Fruit fly (Drosophila melanogaster) whole organism, prepupa: ENCODE results near the gene Cyp4d21.
A peak's percentile ranks its signal among the peaks of the same experiment; 100 is the strongest.

Source experiments
- CG10631 ChIP-seq: fragments of 200-800 bp; sonication (Bioruptor generic); optimal IDR thresholded peaks from 2 replicates; lab custom pipeline; 2016; ENCODE audit warnings: missing biosample characterization, missing genetic modification characterization
- CG10669 ChIP-seq: fragments of 200-800 bp; sonication (Bioruptor generic); optimal IDR thresholded peaks from 3 replicates; lab custom pipeline; 2018; ENCODE audit warnings: missing biosample characterization, mild to moderate bottlenecking, missing genetic modification characterization, moderate library complexity
- CG11294 ChIP-seq: fragments of 200-800 bp; sonication (Bioruptor generic); IDR thresholded peaks from 2 replicates; pipeline ENCODE4 v1.3.6; 2022; ENCODE audit warnings: missing biosample characterization, missing genetic modification characterization
- CG11762 ChIP-seq: fragments of 200-800 bp; sonication (Bioruptor generic); optimal IDR thresholded peaks from 3 replicates; lab custom pipeline; 2016; ENCODE audit warnings: missing biosample characterization, missing genetic modification characterization; ENCODE audit not compliant: insufficient read depth
- CG15336 ChIP-seq: fragments of 200-800 bp; sonication (Bioruptor generic); IDR thresholded peaks from 2 replicates; pipeline ENCODE4 v1.3.6; 2022; ENCODE audit warnings: missing biosample characterization, missing genetic modification characterization
- CG1621 ChIP-seq: fragments of 200-800 bp; sonication (Bioruptor generic); optimal IDR thresholded peaks from 3 replicates; lab custom pipeline; 2018; ENCODE audit warnings: missing biosample characterization, mild to moderate bottlenecking, missing genetic modification characterization
- CG16779 ChIP-seq: fragments of 200-800 bp; sonication (Bioruptor generic); optimal IDR thresholded peaks from 3 replicates; lab custom pipeline; 2017; ENCODE audit warnings: missing biosample characterization, mild to moderate bottlenecking, missing genetic modification characterization
- CG31627 ChIP-seq: fragments of 200-800 bp; sonication (Bioruptor generic); optimal IDR thresholded peaks from 3 replicates; lab custom pipeline; 2016; ENCODE audit warnings: missing biosample characterization, missing genetic modification characterization
- CG32006 ChIP-seq: fragments of 200-800 bp; sonication (Bioruptor generic); optimal IDR thresholded peaks from 3 replicates; lab custom pipeline; 2017; ENCODE audit warnings: missing biosample characterization, mild to moderate bottlenecking, missing genetic modification characterization
- CG34406 ChIP-seq: fragments of 200-800 bp; sonication (Bioruptor generic); optimal IDR thresholded peaks from 3 replicates; lab custom pipeline; 2016; ENCODE audit warnings: missing biosample characterization, missing genetic modification characterization
- CG3919 ChIP-seq: fragments of 200-800 bp; sonication (Bioruptor generic); optimal IDR thresholded peaks from 3 replicates; lab custom pipeline; 2016; ENCODE audit warnings: missing biosample characterization, missing genetic modification characterization
- CG6163 ChIP-seq: fragments of 200-800 bp; sonication (Bioruptor generic); IDR thresholded peaks from 3 replicates; pipeline ENCODE4 v1.3.6; 2022; ENCODE audit warnings: missing biosample characterization, missing genetic modification characterization
- CG6792 ChIP-seq: fragments of 200-800 bp; sonication (Bioruptor generic); optimal IDR thresholded peaks from 3 replicates; lab custom pipeline; 2016; ENCODE audit warnings: missing biosample characterization, missing genetic modification characterization
- CG6854 ChIP-seq: fragments of 200-800 bp; sonication (Bioruptor generic); optimal IDR thresholded peaks from 2 replicates; lab custom pipeline; 2017; ENCODE audit warnings: missing biosample characterization, mild to moderate bottlenecking, missing genetic modification characterization
- CG7368 ChIP-seq: fragments of 200-800 bp; sonication (Bioruptor generic); optimal IDR thresholded peaks from 3 replicates; lab custom pipeline; 2016; ENCODE audit warnings: missing biosample characterization, missing genetic modification characterization
- CG8119 ChIP-seq: fragments of 200-800 bp; sonication (Bioruptor generic); IDR thresholded peaks from 3 replicates; pipeline ENCODE4 v1.3.6; 2022; ENCODE audit warnings: missing biosample characterization, missing genetic modification characterization
- CG8319 ChIP-seq: fragments of 200-800 bp; sonication (Bioruptor generic); optimal IDR thresholded peaks from 3 replicates; lab custom pipeline; 2016; ENCODE audit warnings: missing biosample characterization, missing genetic modification characterization
- CG8632 ChIP-seq: fragments of 200-800 bp; sonication (Bioruptor generic); optimal IDR thresholded peaks from 3 replicates; lab custom pipeline; 2016; ENCODE audit warnings: missing biosample characterization, missing genetic modification characterization
- CG9139 ChIP-seq: fragments of 200-800 bp; sonication (Bioruptor generic); optimal IDR thresholded peaks from 3 replicates; lab custom pipeline; 2017; ENCODE audit warnings: missing biosample characterization, mild to moderate bottlenecking, missing genetic modification characterization
- Eip75B ChIP-seq: fragments of 200-800 bp; sonication (Bioruptor generic); optimal IDR thresholded peaks from 3 replicates; lab custom pipeline; 2016; ENCODE audit warnings: missing biosample characterization, missing genetic modification characterization
- Eip93F ChIP-seq: fragments of 200-800 bp; sonication (Bioruptor generic); optimal IDR thresholded peaks from 2 replicates; lab custom pipeline; 2016; ENCODE audit warnings: missing biosample characterization, mild to moderate bottlenecking, missing genetic modification characterization
- Ets21C ChIP-seq: fragments of 200-800 bp; sonication (Bioruptor generic); optimal IDR thresholded peaks from 3 replicates; lab custom pipeline; 2016; ENCODE audit warnings: missing biosample characterization, missing genetic modification characterization
- Ets96B ChIP-seq: fragments of 200-800 bp; optimal IDR thresholded peaks from 2 replicates; lab custom pipeline; 2019; ENCODE audit warnings: missing biosample characterization, mild to moderate bottlenecking, missing genetic modification characterization, moderate library complexity
- Gug ChIP-seq: fragments of 200-800 bp; sonication (Bioruptor generic); IDR thresholded peaks from 2 replicates; pipeline ENCODE4 v1.3.6; 2022; ENCODE audit warnings: missing biosample characterization, missing genetic modification characterization
- Hr38 ChIP-seq: sonication (Bioruptor generic); optimal IDR thresholded peaks from 2 replicates; lab custom pipeline; 2016; ENCODE audit warnings: missing biosample characterization, missing genetic modification characterization
- Hr39 ChIP-seq: fragments of 200-800 bp; sonication (Bioruptor generic); optimal IDR thresholded peaks from 2 replicates; lab custom pipeline; 2016; ENCODE audit warnings: missing biosample characterization, missing genetic modification characterization
- Hr4 ChIP-seq: fragments of 200-800 bp; sonication (Bioruptor generic); optimal IDR thresholded peaks from 3 replicates; lab custom pipeline; 2016; ENCODE audit warnings: missing biosample characterization, missing genetic modification characterization
- Lpt ChIP-seq: fragments of 200-800 bp; sonication (Bioruptor generic); optimal IDR thresholded peaks from 3 replicates; lab custom pipeline; 2016; ENCODE audit warnings: missing biosample characterization, missing genetic modification characterization
- Met ChIP-seq: fragments of 200-800 bp; sonication (Bioruptor generic); optimal IDR thresholded peaks from 3 replicates; lab custom pipeline; 2016; ENCODE audit warnings: missing biosample characterization, missing genetic modification characterization
- OdsH ChIP-seq: fragments of 200-800 bp; sonication (Bioruptor generic); optimal IDR thresholded peaks from 3 replicates; lab custom pipeline; 2016; ENCODE audit warnings: missing biosample characterization, missing genetic modification characterization
- Sox14 ChIP-seq: fragments of 200-800 bp; sonication (Bioruptor generic); optimal IDR thresholded peaks from 3 replicates; lab custom pipeline; 2016; ENCODE audit warnings: missing biosample characterization, missing genetic modification characterization
- Sox15 ChIP-seq: fragments of 200-800 bp; sonication (Bioruptor generic); optimal IDR thresholded peaks from 3 replicates; lab custom pipeline; 2016; ENCODE audit warnings: missing biosample characterization, missing genetic modification characterization
- achi ChIP-seq: fragments of 200-800 bp; sonication (Bioruptor generic); optimal IDR thresholded peaks from 3 replicates; lab custom pipeline; 2016; ENCODE audit warnings: missing biosample characterization, missing genetic modification characterization
- acj6 ChIP-seq: fragments of 200-800 bp; sonication (Bioruptor generic); optimal IDR thresholded peaks from 3 replicates; lab custom pipeline; 2016; ENCODE audit warnings: missing biosample characterization, missing genetic modification characterization
- cyc ChIP-seq: fragments of 200-800 bp; sonication (Bioruptor generic); optimal IDR thresholded peaks from 3 replicates; lab custom pipeline; 2016; ENCODE audit warnings: missing biosample characterization, missing genetic modification characterization
- dac ChIP-seq: fragments of 200-800 bp; sonication (Bioruptor generic); optimal IDR thresholded peaks from 2 replicates; lab custom pipeline; 2017; ENCODE audit warnings: missing biosample characterization, mild to moderate bottlenecking, missing genetic modification characterization
- dsx ChIP-seq: fragments of 200-800 bp; optimal IDR thresholded peaks from 3 replicates; lab custom pipeline; 2019; ENCODE audit warnings: missing biosample characterization, mild to moderate bottlenecking, missing genetic modification characterization, moderate library complexity; ENCODE audit not compliant: poor library complexity, severe bottlenecking
- eg ChIP-seq: fragments of 200-800 bp; sonication (Bioruptor generic); IDR thresholded peaks from 3 replicates; pipeline ENCODE4 v1.3.6; 2022; ENCODE audit warnings: missing biosample characterization, missing genetic modification characterization
- esn ChIP-seq: fragments of 200-800 bp; sonication (Bioruptor generic); optimal IDR thresholded peaks from 2 replicates; lab custom pipeline; 2016; ENCODE audit warnings: missing biosample characterization, mild to moderate bottlenecking, missing genetic modification characterization, moderate library complexity
- fd85E ChIP-seq: fragments of 200-800 bp; sonication (Bioruptor generic); optimal IDR thresholded peaks from 3 replicates; lab custom pipeline; 2016; ENCODE audit warnings: missing biosample characterization, missing genetic modification characterization
- pdm3 ChIP-seq: fragments of 200-800 bp; sonication (Bioruptor generic); optimal IDR thresholded peaks from 3 replicates; lab custom pipeline; 2016; ENCODE audit warnings: missing biosample characterization, missing genetic modification characterization
- salr ChIP-seq, 2 experiments: fragments of 200-800 bp; sonication (Bioruptor generic); optimal IDR thresholded peaks; 3 replicates each; lab custom pipeline; 2016 to 2018; ENCODE audit warnings: missing biosample characterization in 2 of 2, missing genetic modification characterization in 2 of 2, mild to moderate bottlenecking in 1 of 2
- spab ChIP-seq: fragments of 200-800 bp; sonication (Bioruptor generic); optimal IDR thresholded peaks from 2 replicates; lab custom pipeline; 2017; ENCODE audit warnings: missing biosample characterization, mild to moderate bottlenecking, missing genetic modification characterization, missing genetic modification reagents
- ss ChIP-seq, 2 experiments: fragments of 200-800 bp; sonication (Bioruptor generic); optimal IDR thresholded peaks; 2 replicates in 1 of 2; 3 replicates in 1 of 2; lab custom pipeline; 2017 to 2018; ENCODE audit warnings: mild to moderate bottlenecking in 2 of 2, missing biosample characterization in 2 of 2, missing genetic modification characterization in 2 of 2, moderate library complexity in 1 of 2
- svp ChIP-seq: fragments of 200-800 bp; sonication (Bioruptor generic); peaks from one replicate; lab custom pipeline; 2016; ENCODE audit warnings: missing biosample characterization, missing genetic modification characterization
- topi ChIP-seq: fragments of 200-800 bp; sonication (Bioruptor generic); optimal IDR thresholded peaks from 3 replicates; lab custom pipeline; 2016; ENCODE audit warnings: missing biosample characterization, missing genetic modification characterization
- vri ChIP-seq: fragments of 200-800 bp; sonication (Bioruptor generic); optimal IDR thresholded peaks from 3 replicates; lab custom pipeline; 2016; ENCODE audit warnings: missing biosample characterization, mild to moderate bottlenecking, missing genetic modification characterization

Cyp4d21 gene

dm6 chr2L:7635156-7635555 lies 29.8 kb downstream of the Cyp4d21 start (continued):
- no peak for TF ChIP-seq salr (GFP tag; optimal IDR thresholded peaks at IDR 0.05; lab: Kevin White, UChicago)
- TF ChIP-seq spab (GFP tag; lab: Kevin White, UChicago), result no peak
- TF ChIP-seq CG9139, result no peak
- no peak for TF ChIP-seq CG6792
- peak; percentile 28 for TF ChIP-seq CG3919 (GFP tag; lab: Kevin White, UChicago)
- no peak for TF ChIP-seq CG10631 (GFP tag; lab: Kevin White, UChicago)
- no peak for TF ChIP-seq CG11294 (GFP tag; lab: Robert Waterston, UW)
- TF ChIP-seq fd85E (GFP tag; lab: Kevin White, UChicago), result no peak
- TF ChIP-seq cyc (GFP tag; lab: Kevin White, UChicago), result no peak
- TF ChIP-seq CG8632, result no peak
- TF ChIP-seq acj6 (GFP tag; lab: Kevin White, UChicago), result no peak
- no peak for TF ChIP-seq CG15336 (GFP tag; lab: Robert Waterston, UW)
- no peak for TF ChIP-seq dac
- TF ChIP-seq CG16779, result no peak
- no peak for TF ChIP-seq CG11762
- TF ChIP-seq CG10669 (GFP tag; lab: Kevin White, UChicago), result no peak
- TF ChIP-seq Eip75B (GFP tag; lab: Kevin White, UChicago), result no peak
- no peak for TF ChIP-seq CG34406 (GFP tag; lab: Kevin White, UChicago)
- TF ChIP-seq CG1621 (tag; lab: Kevin White, UChicago), result no peak
- TF ChIP-seq CG32006 (GFP tag; lab: Kevin White, UChicago), result peak; percentile 39
- TF ChIP-seq Sox14, result no peak
- peak; percentile 28 for TF ChIP-seq Hr4 (GFP tag; lab: Kevin White, UChicago)

- TF ChIP-seq Met (GFP tag; lab: Kevin White, UChicago), result peak; percentile 29
- TF ChIP-seq Eip93F (GFP tag; lab: Kevin White, UChicago), result no peak
- no peak for TF ChIP-seq Lpt
- no peak for TF ChIP-seq esn (GFP tag; lab: Kevin White, UChicago)
- peak; percentile 40 for TF ChIP-seq Hr4 (GFP tag; lab: Kevin White, UChicago)
- no peak for TF ChIP-seq CG8319 (GFP tag; lab: Kevin White, UChicago)
- no peak for TF ChIP-seq acj6 (GFP tag; lab: Kevin White, UChicago)
- peak; percentile 71 for TF ChIP-seq pdm3 (GFP tag; lab: Kevin White, UChicago)
- no peak for TF ChIP-seq CG11762
- TF ChIP-seq CG15336 (GFP tag; lab: Robert Waterston, UW), result no peak
- TF ChIP-seq CG6163 (GFP tag; lab: Robert Waterston, UW), result peak; percentile 80
- no peak for TF ChIP-seq dsx (GFP tag; lab: Kevin White, UChicago)
- TF ChIP-seq vri (GFP tag; lab: Kevin White, UChicago), result no peak
- no peak for TF ChIP-seq CG3919 (GFP tag; lab: Kevin White, UChicago)
- TF ChIP-seq topi (GFP tag; lab: Kevin White, UChicago), result no peak
- peak; percentile 8 for TF ChIP-seq cyc (GFP tag; lab: Kevin White, UChicago)
- TF ChIP-seq CG16779, result no peak
- TF ChIP-seq CG7368 (GFP tag; lab: Kevin White, UChicago), result no peak
- peak; percentile 65; the same call in 2 of the 3 replicates for TF ChIP-seq eg (GFP tag; lab: Robert Waterston, UW)
- peak; percentile 37 for TF ChIP-seq CG31627 (GFP tag; lab: Kevin White, UChicago)
- TF ChIP-seq CG34406 (GFP tag; lab: Kevin White, UChicago), result no peak
- peak; percentile 73 for TF ChIP-seq OdsH (GFP tag; lab: Kevin White, UChicago)
- no peak for TF ChIP-seq CG11294 (GFP tag; lab: Robert Waterston, UW)
- TF ChIP-seq Hr39, result peak; percentile 53
- TF ChIP-seq CG10631 (GFP tag; lab: Kevin White, UChicago), result peak; percentile 24
- peak; percentile 40 for TF ChIP-seq achi (GFP tag; lab: Kevin White, UChicago)
- no peak for TF ChIP-seq fd85E (GFP tag; lab: Kevin White, UChicago)
- no peak for TF ChIP-seq dac
- TF ChIP-seq Ets96B (tag; lab: Kevin White, UChicago), result no peak
- no peak for TF ChIP-seq CG6854
- peak; percentile 53 for TF ChIP-seq Eip75B (GFP tag; lab: Kevin White, UChicago)
- TF ChIP-seq CG8119 (GFP tag; lab: Robert Waterston, UW), result no peak
- TF ChIP-seq Ets21C (GFP tag; lab: Kevin White, UChicago), result no peak
- TF ChIP-seq CG1621 (tag; lab: Kevin White, UChicago), result no peak
- no peak; the same call in 1 of the 2 replicates for TF ChIP-seq Gug (GFP tag; lab: Robert Waterston, UW)
- TF ChIP-seq CG32006 (GFP tag; lab: Kevin White, UChicago), result no peak
- TF ChIP-seq CG6792, result no peak
- TF ChIP-seq ss (GFP tag; optimal IDR thresholded peaks at IDR 0.05; lab: Kevin White, UChicago), result no peak
- no peak for TF ChIP-seq spab (GFP tag; lab: Kevin White, UChicago)
- peak; percentile 11 for TF ChIP-seq Sox15 (GFP tag; lab: Kevin White, UChicago)
- TF ChIP-seq svp (GFP tag; lab: Kevin White, UChicago), result no peak
- TF ChIP-seq Hr38, result no peak
Measured at dm6 chr2L:7641606-7642190, 36.3 kb downstream of the Cyp4d21 start.
